Worm (Caenorhabditis elegans) whole organism, early embryonic: ENCODE results near the gene F59B2.8.
A peak's percentile ranks its signal among the peaks of the same experiment; 100 is the strongest.
"Not testable (repeated sequence)": the region's sequence is repeated elsewhere in the genome, so short reads cannot be mapped to it uniquely, and the experiment has no call there.

Experiments used
- B0310.2 ChIP-seq: sonication (generic microtip); optimal IDR thresholded peaks from 2 replicates; lab custom pipeline; 2016; ENCODE audit warnings: mild to moderate bottlenecking, missing genetic modification characterization, missing compliant biosample characterization
- F13C5.2 ChIP-seq: sonication (generic microtip); optimal IDR thresholded peaks from 2 replicates; lab custom pipeline; 2017; ENCODE audit warnings: mild to moderate bottlenecking, missing genetic modification characterization, inconsistent platforms, missing compliant biosample characterization
- aly-1 ChIP-seq: sonication (generic microtip); optimal IDR thresholded peaks from 2 replicates; lab custom pipeline; 2016; ENCODE audit warnings: missing genetic modification characterization, missing compliant biosample characterization
- ama-1 ChIP-seq: fragments of 150-350 bp; optimal IDR thresholded peaks from 2 replicates; lab custom pipeline; 2014
- ceh-13 ChIP-seq: fragments of 200-800 bp; sonication (Bioruptor generic); optimal IDR thresholded peaks from 2 replicates; lab custom pipeline; 2018; ENCODE audit warnings: mild to moderate bottlenecking, missing genetic modification characterization, missing compliant biosample characterization
- ceh-36 ChIP-seq: sonication (generic microtip); optimal IDR thresholded peaks from 2 replicates; lab custom pipeline; 2016; ENCODE audit warnings: missing genetic modification characterization, inconsistent platforms, missing compliant biosample characterization
- ets-7 ChIP-seq: sonication (generic microtip); optimal IDR thresholded peaks from 2 replicates; lab custom pipeline; 2016; ENCODE audit warnings: missing genotype, missing genetic modification characterization, missing compliant biosample characterization
- flt-1 ChIP-seq: fragments of 200-800 bp; sonication (Bioruptor generic); IDR thresholded peaks from 2 replicates; pipeline ENCODE4 v1.3.6; 2022; ENCODE audit warnings: missing genetic modification characterization, missing compliant biosample characterization
- hmbx-1 ChIP-seq: sonication (generic microtip); optimal IDR thresholded peaks from 2 replicates; lab custom pipeline; 2016; ENCODE audit warnings: mild to moderate bottlenecking, missing genetic modification characterization, missing compliant biosample characterization
- hmg-4 ChIP-seq: fragments of 200-800 bp; sonication (Bioruptor generic); optimal IDR thresholded peaks from 2 replicates; lab custom pipeline; 2018; ENCODE audit warnings: mild to moderate bottlenecking, missing genetic modification characterization, missing compliant biosample characterization
- hnd-1 ChIP-seq: sonication (generic microtip); optimal IDR thresholded peaks from 2 replicates; lab custom pipeline; 2016; ENCODE audit warnings: missing genetic modification characterization, missing compliant biosample characterization
- pes-1 ChIP-seq: fragments of 200-800 bp; sonication (Bioruptor generic); IDR thresholded peaks from 2 replicates; pipeline ENCODE4 v1.3.6; 2022; ENCODE audit warnings: missing genetic modification reagents, missing genetic modification characterization, missing compliant biosample characterization
- scrt-1 ChIP-seq: fragments of 200-800 bp; sonication (Bioruptor generic); IDR thresholded peaks from 2 replicates; pipeline ENCODE4 v1.3.6; 2022; ENCODE audit warnings: missing genetic modification characterization, missing compliant biosample characterization
- sea-1 ChIP-seq: fragments of 200-800 bp; sonication (Bioruptor generic); conservative IDR thresholded peaks from 2 replicates; pipeline ENCODE4 v1.3.6; 2022; ENCODE audit warnings: missing genetic modification characterization, missing compliant biosample characterization
- tbx-11 ChIP-seq: fragments of 200-800 bp; sonication (Bioruptor generic); IDR thresholded peaks from 2 replicates; pipeline ENCODE4 v1.3.6; 2022; ENCODE audit warnings: missing genetic modification characterization, missing compliant biosample characterization
- tbx-37 ChIP-seq: fragments of 200-800 bp; sonication (Bioruptor generic); conservative IDR thresholded peaks from 2 replicates; pipeline ENCODE4 v1.3.6; 2022; ENCODE audit warnings: missing genetic modification reagents, missing genetic modification characterization, missing compliant biosample characterization
- tra-4 ChIP-seq: sonication (generic microtip); optimal IDR thresholded peaks from 2 replicates; lab custom pipeline; 2017; ENCODE audit warnings: missing genetic modification characterization, missing compliant biosample characterization

The F59B2.8 gene

DNA sequence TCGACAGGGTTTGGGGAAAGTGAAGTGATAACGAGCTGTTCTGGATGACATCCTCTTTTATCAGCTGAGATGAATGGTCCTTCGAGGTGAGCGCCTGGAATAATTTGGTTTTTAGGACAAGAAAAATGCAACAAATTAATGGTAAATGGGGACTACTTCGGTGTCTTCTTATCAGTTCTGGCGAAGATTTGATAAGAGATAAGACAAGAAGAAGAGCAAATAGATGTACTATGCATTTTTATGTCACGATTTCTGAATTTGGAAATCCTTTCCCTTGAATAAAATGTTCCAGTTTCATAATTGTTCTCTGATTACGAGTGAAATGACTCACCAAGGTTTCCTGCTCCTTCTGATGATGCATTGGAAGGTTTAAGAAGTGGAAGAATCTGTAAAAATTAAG, 12.2 kb downstream of the F59B2.8 start:
- TF ChIP-seq pes-1 (GFP tag; lab: Robert Waterston, UW) (no peak), tra-4 (tag; lab: Kevin White, UChicago) (no peak), hnd-1 (no peak), sea-1 (GFP tag; lab: Robert Waterston, UW) (no peak), F13C5.2 (tag; lab: Kevin White, UChicago) (no peak), ama-1 (lab: Kevin White, UChicago) (no peak), tbx-37 (GFP tag; lab: Robert Waterston, UW) (no peak), hmg-4 (GFP tag; lab: Kevin White, UChicago) (no peak), aly-1 (tag; lab: Kevin White, UChicago) (no peak), tbx-11 (GFP tag; lab: Robert Waterston, UW) (no peak), ceh-36 (tag; lab: Kevin White, UChicago) (no peak), B0310.2 (tag; lab: Kevin White, UChicago) (no peak), flt-1 (no peak), ceh-13 (GFP tag; lab: Kevin White, UChicago) (no peak), hmbx-1 (tag; lab: Kevin White, UChicago) (no peak), scrt-1 (GFP tag; lab: Robert Waterston, UW) (no peak)

DNA sequence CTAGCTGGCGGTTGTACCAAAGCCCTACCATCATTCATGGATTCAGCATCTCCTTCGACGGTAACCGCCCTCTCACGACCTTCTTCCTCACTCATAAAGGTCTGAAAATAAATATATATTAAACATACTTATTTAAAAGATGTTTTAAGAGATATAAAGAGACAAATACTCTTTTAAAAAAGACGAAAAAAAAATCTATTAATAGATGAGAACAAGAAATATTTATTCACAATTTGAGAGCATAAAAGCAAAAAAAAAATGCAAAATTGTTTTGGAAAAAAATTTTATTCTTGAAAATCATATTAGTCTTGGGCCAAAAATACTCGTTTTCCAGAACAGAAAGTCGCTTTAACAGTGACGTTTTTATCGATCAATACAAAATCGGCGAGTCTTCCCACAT, 13.3 kb downstream of the F59B2.8 start, which contains the start of gene skat-1:
Gene skat-1, minus strand, starts transcription at position 101 of the 400 bp plus-strand sequence.
- TF ChIP-seq scrt-1 (GFP tag; lab: Robert Waterston, UW) = no peak
- no peak for TF ChIP-seq hmbx-1 (tag; lab: Kevin White, UChicago)
- no peak for TF ChIP-seq flt-1
- no peak for TF ChIP-seq tra-4 (tag; lab: Kevin White, UChicago)
- TF ChIP-seq ceh-36 (tag; lab: Kevin White, UChicago) = no peak
- no peak for TF ChIP-seq aly-1 (tag; lab: Kevin White, UChicago)
- no peak for TF ChIP-seq B0310.2 (tag; lab: Kevin White, UChicago)
- no peak for TF ChIP-seq sea-1 (GFP tag; lab: Robert Waterston, UW)
- TF ChIP-seq tbx-37 (GFP tag; lab: Robert Waterston, UW) = no peak
- TF ChIP-seq hmg-4 (GFP tag; lab: Kevin White, UChicago) = no peak
- TF ChIP-seq tbx-11 (GFP tag; lab: Robert Waterston, UW) = no peak
- TF ChIP-seq hnd-1 = no peak
- no peak for TF ChIP-seq ets-7 (tag; lab: Kevin White, UChicago)
- TF ChIP-seq pes-1 (GFP tag; lab: Robert Waterston, UW) = no peak

DNA sequence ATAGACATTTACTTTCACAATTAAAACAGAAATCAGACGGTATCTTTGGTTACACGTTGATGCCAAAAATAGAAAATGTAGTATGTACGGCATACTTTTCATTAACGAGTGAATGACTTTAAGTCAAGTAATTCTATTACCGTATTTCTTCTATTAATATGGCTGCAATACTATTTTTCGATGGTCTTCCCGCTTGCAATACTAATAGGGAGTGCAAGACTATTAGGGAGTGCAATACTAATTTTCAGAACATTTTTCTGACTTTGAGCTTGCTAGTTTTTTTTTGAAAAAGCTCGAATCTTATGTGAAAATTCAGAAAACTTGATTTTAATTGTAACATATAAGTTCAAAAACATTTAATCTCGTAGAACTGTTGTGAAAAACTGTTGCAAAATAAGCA, 20.2 kb downstream of the F59B2.8 start, which contains the start of gene R08D7.7:
Gene R08D7.7, plus strand, starts transcription at position 301 of the 400 bp plus-strand sequence.
- TF ChIP-seq hmg-4 (GFP tag; lab: Kevin White, UChicago); B0310.2 (tag; lab: Kevin White, UChicago); aly-1 (tag; lab: Kevin White, UChicago): not testable (repeated sequence)

DNA sequence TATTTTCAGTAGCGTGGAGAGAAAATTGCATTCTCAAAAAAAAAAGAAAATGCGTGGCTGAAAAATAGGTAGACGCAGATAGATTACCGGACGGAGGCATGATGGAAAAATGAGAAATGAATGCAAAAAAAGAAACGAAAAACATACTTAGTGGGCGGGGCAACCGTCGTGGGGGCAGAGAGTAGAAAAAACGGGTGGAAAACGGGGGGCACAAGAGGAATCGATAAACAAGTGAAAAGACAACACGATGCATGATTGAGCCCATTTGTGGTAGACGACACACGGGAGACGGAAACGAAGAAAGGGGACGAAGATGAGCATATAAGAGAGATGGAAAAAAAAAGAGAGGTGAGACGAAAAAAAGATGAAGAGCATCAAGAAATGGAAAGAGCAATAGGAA, 21.5 kb downstream of the F59B2.8 start:
- 0 out of 2 replicates have a peak, but pooled peaks have one; percentile 30 for TF ChIP-seq scrt-1 (GFP tag; lab: Robert Waterston, UW)
- TF ChIP-seq hmbx-1 (tag; lab: Kevin White, UChicago) = no peak
- no peak for TF ChIP-seq ets-7 (tag; lab: Kevin White, UChicago)
- no peak for TF ChIP-seq B0310.2 (tag; lab: Kevin White, UChicago)
- TF ChIP-seq ceh-36 (tag; lab: Kevin White, UChicago) = no peak
- TF ChIP-seq hnd-1 = no peak

DNA sequence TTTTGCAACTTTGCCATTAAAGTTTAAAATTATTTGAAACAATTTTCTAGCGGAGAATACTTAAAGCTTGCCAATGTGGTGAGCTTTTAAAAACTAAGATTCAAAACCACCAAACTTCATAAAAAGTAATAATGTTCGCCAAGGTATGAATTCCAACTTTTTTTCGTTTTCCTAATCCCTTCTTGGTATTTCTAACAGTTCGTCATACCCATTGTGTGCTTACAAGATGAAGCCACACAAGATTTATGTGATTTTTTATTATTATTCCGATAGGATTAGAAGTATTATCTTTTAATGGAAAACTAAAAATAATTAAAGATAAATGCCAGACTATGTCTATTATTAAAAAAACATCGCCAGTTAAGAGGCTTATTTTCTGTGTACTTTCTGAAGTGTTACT, 21.9 kb downstream of the F59B2.8 start:
- no peak for TF ChIP-seq ceh-36 (tag; lab: Kevin White, UChicago)
- no peak for TF ChIP-seq flt-1
- no peak for TF ChIP-seq aly-1 (tag; lab: Kevin White, UChicago)
- TF ChIP-seq ets-7 (tag; lab: Kevin White, UChicago) = no peak
- no peak for TF ChIP-seq ama-1 (lab: Kevin White, UChicago)

DNA sequence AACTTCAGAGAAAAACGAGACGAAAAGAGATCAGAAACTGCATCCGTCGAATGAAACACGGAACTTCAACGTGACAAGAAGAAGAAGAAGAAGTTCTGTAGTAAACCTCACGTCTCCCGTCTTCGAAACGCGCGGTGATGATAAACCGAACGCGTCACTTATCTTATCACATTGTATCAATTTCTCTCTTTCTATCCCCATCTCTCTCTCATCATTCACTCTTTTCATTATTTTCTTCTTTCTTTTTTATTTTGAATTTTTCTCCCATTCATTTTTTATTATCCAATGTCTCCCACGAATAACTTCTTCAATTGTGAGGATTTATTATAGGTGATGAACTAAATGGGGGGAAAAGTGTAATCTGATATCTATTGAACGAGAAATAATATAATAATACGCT, 23.1 kb downstream of the F59B2.8 start:
- no peak for TF ChIP-seq tbx-11 (GFP tag; lab: Robert Waterston, UW)
- TF ChIP-seq ama-1 (lab: Kevin White, UChicago) = no peak
- TF ChIP-seq hnd-1 = no peak

DNA sequence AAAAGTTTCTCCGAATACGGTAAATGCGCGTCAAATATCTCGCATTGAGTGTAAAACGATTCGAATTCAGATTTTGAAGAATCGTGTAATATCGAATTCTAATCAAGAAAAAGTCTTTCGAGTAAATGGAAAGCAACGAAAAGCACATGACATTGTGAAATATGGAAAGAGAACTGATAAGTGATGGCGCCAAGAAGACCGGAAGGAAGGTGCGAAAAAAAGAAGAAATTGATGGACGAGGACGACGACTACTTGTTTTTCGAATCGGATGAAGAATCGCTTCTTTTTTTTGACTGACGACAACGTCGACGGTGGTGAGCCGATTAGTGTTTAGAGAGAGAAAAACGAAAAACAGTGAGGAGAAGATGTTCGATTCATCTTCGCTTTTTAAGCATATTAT, 24.0 kb downstream of the F59B2.8 start:
- TF ChIP-seq hmg-4 (GFP tag; lab: Kevin White, UChicago) (no peak), sea-1 (GFP tag; lab: Robert Waterston, UW) (no peak), ceh-36 (tag; lab: Kevin White, UChicago) (no peak), pes-1 (GFP tag; lab: Robert Waterston, UW) (no peak), flt-1 (no peak), ceh-13 (GFP tag; lab: Kevin White, UChicago) (no peak), hmbx-1 (tag; lab: Kevin White, UChicago) (no peak), scrt-1 (GFP tag; lab: Robert Waterston, UW) (no peak), aly-1 (tag; lab: Kevin White, UChicago) (no peak), ama-1 (lab: Kevin White, UChicago) (no peak)

- no peak for TF ChIP-seq tra-4 (tag; lab: Kevin White, UChicago)
- no peak for TF ChIP-seq ama-1 (lab: Kevin White, UChicago)
- TF ChIP-seq aly-1 (tag; lab: Kevin White, UChicago) = no peak
- no peak for TF ChIP-seq hnd-1
- TF ChIP-seq ceh-36 (tag; lab: Kevin White, UChicago) = no peak
- no peak for TF ChIP-seq hmg-4 (GFP tag; lab: Kevin White, UChicago)
- no peak for TF ChIP-seq F13C5.2 (tag; lab: Kevin White, UChicago)
- TF ChIP-seq pes-1 (GFP tag; lab: Robert Waterston, UW) = no peak
- TF ChIP-seq hmbx-1 (tag; lab: Kevin White, UChicago) = no peak
These were observed 24.5 kb downstream of the F59B2.8 start for ce11 chrIII:8985461-8985860.
